Fruit fly (Drosophila melanogaster): ENCODE data around the gene m.

Gene m

dm6 chrX:11715263-11715659, 38.8 kb upstream of the m start, which contains the start of gene Amun:
TSS of gene Amun (minus strand) at chrX:11715565.
- TF ChIP-seq Opbp (GFP tag; IDR thresholded peaks at IDR 0.05; ENCODE audit: partially characterized antibody) (no peak), Dip2 (GFP tag; IDR thresholded peaks at IDR 0.05) (no peak), Lhr (GFP tag; optimal IDR thresholded peaks at IDR 0.05) (no peak), GATAe (GFP tag; conservative IDR thresholded peaks at IDR 0.05) (no peak), Dbx (GFP tag; IDR thresholded peaks at IDR 0.05) (peak; percentile 7; the same call in 1 of the 3 replicates), HmgZ (tag; optimal IDR thresholded peaks at IDR 0.05) (no peak), mirr (GFP tag; optimal IDR thresholded peaks at IDR 0.05) (no peak), CoRest (tag; optimal IDR thresholded peaks at IDR 0.05) (no peak), CG3407 (GFP tag; optimal IDR thresholded peaks at IDR 0.05) (no peak), dysf (GFP tag; IDR thresholded peaks at IDR 0.05) (peak; percentile 41; the same call in 2 of the 3 replicates), al (GFP tag; IDR thresholded peaks at IDR 0.05) (peak; percentile 54), p53 (GFP tag; optimal IDR thresholded peaks at IDR 0.05) (peak; percentile 56), lab (GFP tag; optimal IDR thresholded peaks at IDR 0.05) (peak; percentile 3), CG2678 (tag; optimal IDR thresholded peaks at IDR 0.05) (peak; percentile 35), inv (GFP tag; IDR thresholded peaks at IDR 0.05; ENCODE audit: partially characterized antibody) (no peak), CG15269 (tag; optimal IDR thresholded peaks at IDR 0.05) (no peak), CG11247 (GFP tag; IDR thresholded peaks at IDR 0.05) (peak; percentile 39; the same call in 1 of the 2 replicates), btn (GFP tag; optimal IDR thresholded peaks at IDR 0.05) (no peak), pan (optimal IDR thresholded peaks at IDR 0.05) (no peak), pan (GFP tag; optimal IDR thresholded peaks at IDR 0.05 in 1 of 2, IDR thresholded peaks at IDR 0.05 in 1 of 2) (peak in 1 of 2 experiments; percentile 17), CG12769 (tag; optimal IDR thresholded peaks at IDR 0.05) (no peak), Ptx1 (GFP tag; IDR thresholded peaks at IDR 0.05) (peak; percentile 28; the same call in 1 of the 2 replicates), CG13624 (GFP tag; optimal IDR thresholded peaks at IDR 0.05) (peak; percentile 21), H2.0 (GFP tag; IDR thresholded peaks at IDR 0.05) (no peak), CG10959 (GFP tag; IDR thresholded peaks at IDR 0.05) (no peak), usp (GFP tag; optimal IDR thresholded peaks at IDR 0.05) (no peak), peb (GFP tag; IDR thresholded peaks at IDR 0.05) (no peak), CG8281 (tag; optimal IDR thresholded peaks at IDR 0.05) (no peak), CG4328 (GFP tag; optimal IDR thresholded peaks at IDR 0.05) (no peak), CG32772 (GFP tag; IDR thresholded peaks at IDR 0.05) (no peak), CG18262 (tag; optimal IDR thresholded peaks at IDR 0.05) (no peak), unc-4 (GFP tag; IDR thresholded peaks at IDR 0.05; ENCODE audit: partially characterized antibody) (no peak), Rfx (GFP tag; IDR thresholded peaks at IDR 0.05) (peak; percentile 73), CG30020 (tag; optimal IDR thresholded peaks at IDR 0.05) (no peak), CG8388 (GFP tag; optimal IDR thresholded peaks at IDR 0.05) (no peak), tin (GFP tag; optimal IDR thresholded peaks at IDR 0.05) (no peak), Eip74EF (GFP tag; optimal IDR thresholded peaks at IDR 0.05) (no peak), sqz (GFP tag; optimal IDR thresholded peaks at IDR 0.05) (no peak), CG7839 (tag; optimal IDR thresholded peaks at IDR 0.05) (peak; percentile 8), grau (tag; optimal IDR thresholded peaks at IDR 0.05) (no peak), Atf3 (GFP tag; optimal IDR thresholded peaks at IDR 0.05) (peak; percentile 2), CG9437 (GFP tag; optimal IDR thresholded peaks at IDR 0.05) (no peak), corto (GFP tag; optimal IDR thresholded peaks at IDR 0.05) (no peak), Aef1 (GFP tag; IDR thresholded peaks at IDR 0.05) (peak; percentile 21; the same call in 1 of the 3 replicates), HLH4C (GFP tag; IDR thresholded peaks at IDR 0.05; ENCODE audit: partially characterized antibody) (no peak), gsb (GFP tag; IDR thresholded peaks at IDR 0.05) (no peak), crc (GFP tag; optimal IDR thresholded peaks at IDR 0.05) (no peak), Oli (tag; optimal IDR thresholded peaks at IDR 0.05) (no peak), D19A (tag; optimal IDR thresholded peaks at IDR 0.05) (no peak), CG10321 (GFP tag; IDR thresholded peaks at IDR 0.05) (no peak), croc (GFP tag; conservative IDR thresholded peaks at IDR 0.05) (no peak)
